Fruit fly (Drosophila melanogaster): ENCODE data around the gene CG31730.

Gene CG31730

dm6 chr2L:13236194-13236593 lies 23.3 kb downstream of the CG31730 start, which contains the start of gene Jhbp14:
Jhbp14 (plus strand) TSS chr2L:13236494.
- no peak for TF ChIP-seq disco-r (GFP tag; optimal IDR thresholded peaks at IDR 0.05)
- no peak for TF ChIP-seq zen2 (GFP tag; IDR thresholded peaks at IDR 0.05; ENCODE audit: partially characterized antibody)
- TF ChIP-seq CG14050 (GFP tag; IDR thresholded peaks at IDR 0.05), result no peak
- TF ChIP-seq CG12299 (tag; optimal IDR thresholded peaks at IDR 0.05), result no peak
- no peak for TF ChIP-seq CG30431 (GFP tag; optimal IDR thresholded peaks at IDR 0.05)
- no peak for TF ChIP-seq aop (GFP tag; IDR thresholded peaks at IDR 0.05)
- no peak for TF ChIP-seq onecut (GFP tag; IDR thresholded peaks at IDR 0.05)
- TF ChIP-seq CG2889 (GFP tag; IDR thresholded peaks at IDR 0.05), result no peak
- no peak for TF ChIP-seq CG4328 (GFP tag; optimal IDR thresholded peaks at IDR 0.05)
- no peak for TF ChIP-seq lov (optimal IDR thresholded peaks at IDR 0.05)
- no peak for TF ChIP-seq lov (GFP tag; IDR thresholded peaks at IDR 0.05)
- TF ChIP-seq oc (tag; optimal IDR thresholded peaks at IDR 0.05), result no peak
- no peak for TF ChIP-seq H15 (GFP tag; IDR thresholded peaks at IDR 0.05)
- no peak for TF ChIP-seq pho (GFP tag; optimal IDR thresholded peaks at IDR 0.05)
- TF ChIP-seq PHDP (tag; optimal IDR thresholded peaks at IDR 0.05), result no peak
- TF ChIP-seq Optix (GFP tag; IDR thresholded peaks at IDR 0.05), result no peak
- TF ChIP-seq CG16813 (GFP tag; IDR thresholded peaks at IDR 0.05; ENCODE audit: partially characterized antibody), result no peak
- no peak for TF ChIP-seq row (GFP tag; IDR thresholded peaks at IDR 0.05)

dm6 chr2L:13234610-13235489 lies 24.7 kb downstream of the CG31730 start, which contains the start of gene Mabi:
Mabi (minus strand) TSS chr2L:13234660.
- TF ChIP-seq Hmx (GFP tag; optimal IDR thresholded peaks at IDR 0.05), result no peak
- no peak for TF ChIP-seq chinmo (GFP tag; IDR thresholded peaks at IDR 0.05; ENCODE audit: partially characterized antibody)
- TF ChIP-seq Ets65A (GFP tag), result peak; percentile 36
- no peak for TF ChIP-seq Dek (tag; optimal IDR thresholded peaks at IDR 0.05)
- peak; percentile 63 for TF ChIP-seq Kr (GFP tag; optimal IDR thresholded peaks at IDR 0.05)
- peak; percentile 57 for TF ChIP-seq p53 (GFP tag; optimal IDR thresholded peaks at IDR 0.05)
- TF ChIP-seq danr (GFP tag; IDR thresholded peaks at IDR 0.05), result no peak
- no peak for TF ChIP-seq CG18011 (GFP tag; optimal IDR thresholded peaks at IDR 0.05)
- TF ChIP-seq zen (tag; optimal IDR thresholded peaks at IDR 0.05), result peak; percentile 75
- no peak for TF ChIP-seq sim (GFP tag; IDR thresholded peaks at IDR 0.05)
- TF ChIP-seq pros (GFP tag; optimal IDR thresholded peaks at IDR 0.05), result peak; percentile 11
- TF ChIP-seq cad (GFP tag; optimal IDR thresholded peaks at IDR 0.05), result peak; percentile 32
- peak; percentile 100 for TF ChIP-seq CG15479 (GFP tag; optimal IDR thresholded peaks at IDR 0.05)
- no peak for TF ChIP-seq eve (GFP tag; optimal IDR thresholded peaks at IDR 0.05)
- peak; percentile 34 for TF ChIP-seq twi (tag; optimal IDR thresholded peaks at IDR 0.05)
- TF ChIP-seq tll (GFP tag; optimal IDR thresholded peaks at IDR 0.05), result peak in 1 of 2 experiments; percentile 79
- no peak for TF ChIP-seq fd96Cb (tag; optimal IDR thresholded peaks at IDR 0.05)
- no peak for TF ChIP-seq CG11085 (GFP tag; IDR thresholded peaks at IDR 0.05)

dm6 chr2L:13231739-13232138 lies 27.8 kb downstream of the CG31730 start, which contains the start of gene Prosalpha6T:
Prosalpha6T (plus strand) TSS chr2L:13232039.
- TF ChIP-seq wdn (GFP tag; IDR thresholded peaks at IDR 0.05) (no peak), gem (tag; optimal IDR thresholded peaks at IDR 0.05) (no peak), CG13287 (GFP tag; IDR thresholded peaks at IDR 0.05; ENCODE audit: partially characterized antibody) (no peak), BtbVII (GFP tag; optimal IDR thresholded peaks at IDR 0.05) (no peak), unc-4 (GFP tag; IDR thresholded peaks at IDR 0.05; ENCODE audit: partially characterized antibody) (no peak)

Data from whole organism, embryonic.